Worm (Caenorhabditis elegans) whole organism, L1 larva: ENCODE data around the gene K06B4.4.

ENCODE experiments used
- C04F5.9 ChIP-seq: sonication (generic microtip); optimal IDR thresholded peaks from 2 replicates; lab custom pipeline; 2016; ENCODE audit warnings: missing genetic modification characterization, missing compliant biosample characterization
- F16B12.6 ChIP-seq: fragments of 150-350 bp; optimal IDR thresholded peaks from 2 replicates; lab custom pipeline; 2014; ENCODE audit warnings: missing biosample characterization, missing genetic modification characterization
- Y116A8C.19 ChIP-seq: sonication (generic microtip); optimal IDR thresholded peaks from 2 replicates; lab custom pipeline; 2016; ENCODE audit warnings: missing compliant biosample characterization, missing genetic modification characterization, borderline replicate concordance
- aha-1 ChIP-seq: fragments of 150-350 bp; optimal IDR thresholded peaks from 2 replicates; lab custom pipeline; 2014; ENCODE audit warnings: missing biosample characterization, missing genetic modification characterization
- alr-1 ChIP-seq: fragments of 200-800 bp; sonication (Bioruptor generic); optimal IDR thresholded peaks from 2 replicates; lab custom pipeline; 2018; ENCODE audit warnings: borderline replicate concordance, mild to moderate bottlenecking, missing genetic modification characterization, missing compliant biosample characterization
- ama-1 ChIP-seq: fragments of 150-350 bp; optimal IDR thresholded peaks from 2 replicates; lab custom pipeline; 2014
- blmp-1 ChIP-seq: fragments of 150-350 bp; optimal IDR thresholded peaks from 2 replicates; lab custom pipeline; 2014; ENCODE audit warnings: missing biosample characterization, missing genetic modification characterization
- ceh-63 ChIP-seq: fragments of 200-800 bp; sonication (Bioruptor generic); optimal IDR thresholded peaks from 2 replicates; lab custom pipeline; 2018; ENCODE audit warnings: mild to moderate bottlenecking, missing genetic modification characterization, missing compliant biosample characterization
- ceh-82 ChIP-seq, 3 experiments: fragments of 150-350 bp in 1 of 3; sonication (generic microtip) in 2 of 3; optimal IDR thresholded peaks; 2 replicates each; lab custom pipeline; 2014 to 2017; ENCODE audit warnings: missing biosample characterization in 3 of 3, missing genetic modification characterization in 3 of 3
- ceh-88 ChIP-seq: fragments of 200-800 bp; sonication (Bioruptor generic); IDR thresholded peaks from 2 replicates; pipeline ENCODE4 v1.3.6; 2022; ENCODE audit warnings: missing genetic modification characterization, missing compliant biosample characterization
- efl-3 ChIP-seq: fragments of 200-800 bp; sonication (Bioruptor generic); optimal IDR thresholded peaks from 2 replicates; lab custom pipeline; 2018; ENCODE audit warnings: mild to moderate bottlenecking, missing genetic modification characterization, missing compliant biosample characterization
- egl-13 ChIP-seq: sonication (generic microtip); optimal IDR thresholded peaks from 2 replicates; lab custom pipeline; 2016; ENCODE audit warnings: missing genotype, missing genetic modification reagents, missing genetic modification characterization, missing compliant biosample characterization
- elt-2 ChIP-seq: sonication (generic microtip); optimal IDR thresholded peaks from 2 replicates; lab custom pipeline; 2016; ENCODE audit warnings: missing genetic modification characterization, mild to moderate bottlenecking, inconsistent platforms, missing compliant biosample characterization, missing genetic modification reagents
- ets-5 ChIP-seq: fragments of 200-800 bp; sonication (Bioruptor generic); IDR thresholded peaks from 2 replicates; pipeline ENCODE4 v1.3.6; 2022; ENCODE audit warnings: missing genetic modification characterization, missing compliant biosample characterization
- fkh-4 ChIP-seq: sonication (generic microtip); optimal IDR thresholded peaks from 2 replicates; lab custom pipeline; 2016; ENCODE audit warnings: missing compliant biosample characterization, missing genetic modification characterization, borderline replicate concordance
- fos-1 ChIP-seq: fragments of 150-350 bp; optimal IDR thresholded peaks from 2 replicates; lab custom pipeline; 2014; ENCODE audit warnings: missing biosample characterization, missing genetic modification characterization
- grh-1 ChIP-seq: fragments of 200-800 bp; sonication (Bioruptor generic); IDR thresholded peaks from 2 replicates; pipeline ENCODE4 v1.3.6; 2022; ENCODE audit warnings: missing genetic modification reagents, missing genetic modification characterization, missing compliant biosample characterization
- hlh-17 ChIP-seq: fragments of 200-800 bp; sonication (Bioruptor generic); optimal IDR thresholded peaks from 2 replicates; lab custom pipeline; 2018; ENCODE audit warnings: missing genetic modification characterization, mild to moderate bottlenecking, missing compliant biosample characterization, moderate library complexity, borderline replicate concordance
- hlh-4 ChIP-seq: sonication (generic microtip); optimal IDR thresholded peaks from 2 replicates; lab custom pipeline; 2016; ENCODE audit warnings: mild to moderate bottlenecking, missing genetic modification characterization, missing compliant biosample characterization
- irx-1 ChIP-seq: sonication (generic microtip); optimal IDR thresholded peaks from 2 replicates; lab custom pipeline; 2016; ENCODE audit warnings: missing genetic modification characterization, missing compliant biosample characterization
- jun-1 ChIP-seq: fragments of 150-350 bp; optimal IDR thresholded peaks from 2 replicates; lab custom pipeline; 2014; ENCODE audit warnings: missing biosample characterization, missing genetic modification reagents, missing genetic modification characterization
- lin-13 ChIP-seq: fragments of 150-350 bp; optimal IDR thresholded peaks from 2 replicates; lab custom pipeline; 2014; ENCODE audit warnings: missing biosample characterization, missing genetic modification reagents, missing genetic modification characterization
- lin-15B ChIP-seq: fragments of 150-350 bp; sonication (generic microtip); optimal IDR thresholded peaks from 3 replicates; lab custom pipeline; 2014; ENCODE audit warnings: missing biosample characterization, missing genetic modification characterization
- lin-39 ChIP-seq: fragments of 150-350 bp; optimal IDR thresholded peaks from 2 replicates; lab custom pipeline; 2014; ENCODE audit warnings: missing biosample characterization, missing genetic modification reagents, missing genetic modification characterization
- lir-3 ChIP-seq: sonication (generic microtip); optimal IDR thresholded peaks from 2 replicates; lab custom pipeline; 2016; ENCODE audit warnings: mild to moderate bottlenecking, missing genetic modification characterization, moderate library complexity, missing compliant biosample characterization; ENCODE audit not compliant: poor library complexity
- lsy-2 ChIP-seq, 2 experiments: fragments of 150-350 bp; optimal IDR thresholded peaks; 2 replicates each; lab custom pipeline; 2014; ENCODE audit warnings: missing biosample characterization in 2 of 2, missing genetic modification characterization in 2 of 2
- mab-9 ChIP-seq: fragments of 200-800 bp; sonication (Bioruptor generic); IDR thresholded peaks from 2 replicates; pipeline ENCODE4 v1.3.6; 2022; ENCODE audit warnings: missing genetic modification reagents, missing genetic modification characterization, missing compliant biosample characterization
- mef-2 ChIP-seq: fragments of 150-350 bp; optimal IDR thresholded peaks from 2 replicates; lab custom pipeline; 2014; ENCODE audit warnings: missing biosample characterization, missing genetic modification characterization
- nhr-11 ChIP-seq: fragments of 150-350 bp; optimal IDR thresholded peaks from 2 replicates; lab custom pipeline; 2014; ENCODE audit warnings: missing biosample characterization, missing genetic modification characterization
- nhr-12 ChIP-seq: sonication (generic microtip); optimal IDR thresholded peaks from 2 replicates; lab custom pipeline; 2017; ENCODE audit warnings: missing biosample characterization, missing genetic modification characterization
- nhr-19 ChIP-seq: fragments of 200-800 bp; sonication (Bioruptor generic); conservative IDR thresholded peaks from 2 replicates; pipeline ENCODE4 v1.3.6; 2022; ENCODE audit warnings: missing genetic modification characterization, missing compliant biosample characterization
- nhr-20 ChIP-seq: sonication (generic microtip); optimal IDR thresholded peaks from 2 replicates; lab custom pipeline; 2016; ENCODE audit warnings: mild to moderate bottlenecking, missing genetic modification characterization, missing compliant biosample characterization
- nhr-28 ChIP-seq: fragments of 150-350 bp; optimal IDR thresholded peaks from 2 replicates; lab custom pipeline; 2014; ENCODE audit warnings: missing biosample characterization, missing genetic modification characterization
- nhr-71 ChIP-seq: sonication (generic microtip); optimal IDR thresholded peaks from 2 replicates; lab custom pipeline; 2016; ENCODE audit warnings: mild to moderate bottlenecking, missing genetic modification characterization, moderate library complexity, missing compliant biosample characterization
- nhr-76 ChIP-seq: sonication (generic microtip); optimal IDR thresholded peaks from 2 replicates; lab custom pipeline; 2017; ENCODE audit warnings: missing biosample characterization, missing genetic modification characterization
- nhr-85 ChIP-seq: sonication (generic microtip); peaks from one replicate; lab custom pipeline; 2016; ENCODE audit warnings: missing genetic modification characterization, inconsistent platforms, missing compliant biosample characterization
- pag-3 ChIP-seq: sonication (generic microtip); optimal IDR thresholded peaks from 2 replicates; lab custom pipeline; 2017; ENCODE audit warnings: missing genetic modification characterization, mild to moderate bottlenecking, missing compliant biosample characterization, antibody characterized with exemption, borderline replicate concordance; ENCODE audit not compliant: insufficient read depth
- snu-23 ChIP-seq: sonication (generic microtip); optimal IDR thresholded peaks from 2 replicates; lab custom pipeline; 2016; ENCODE audit warnings: missing genetic modification characterization, missing compliant biosample characterization
- sox-4 ChIP-seq: sonication (generic microtip); optimal IDR thresholded peaks from 2 replicates; lab custom pipeline; 2016; ENCODE audit warnings: missing genetic modification characterization, missing compliant biosample characterization
- tbx-2 ChIP-seq: sonication (generic microtip); optimal IDR thresholded peaks from 2 replicates; lab custom pipeline; 2016; ENCODE audit warnings: missing genetic modification characterization, missing compliant biosample characterization
- tlp-1 ChIP-seq: fragments of 150-350 bp; optimal IDR thresholded peaks from 2 replicates; lab custom pipeline; 2014; ENCODE audit warnings: missing biosample characterization, missing genetic modification characterization
- unc-130 ChIP-seq: fragments of 150-350 bp; optimal IDR thresholded peaks from 2 replicates; lab custom pipeline; 2017; ENCODE audit warnings: missing biosample characterization, missing genetic modification characterization, inconsistent platforms
- unc-98 ChIP-seq: fragments of 200-800 bp; sonication (Bioruptor generic); IDR thresholded peaks from 2 replicates; pipeline ENCODE4 v1.3.6; 2022; ENCODE audit warnings: missing genetic modification characterization, missing compliant biosample characterization
- vab-15 ChIP-seq: sonication (generic microtip); optimal IDR thresholded peaks from 2 replicates; lab custom pipeline; 2017; ENCODE audit warnings: missing genotype, mild to moderate bottlenecking, missing genetic modification characterization, missing compliant biosample characterization
- zag-1 ChIP-seq: fragments of 150-350 bp; optimal IDR thresholded peaks from 2 replicates; lab custom pipeline; 2014; ENCODE audit warnings: missing biosample characterization, missing genetic modification characterization
- zip-4 ChIP-seq: fragments of 200-800 bp; sonication (Bioruptor generic); optimal IDR thresholded peaks from 2 replicates; lab custom pipeline; 2018; ENCODE audit warnings: mild to moderate bottlenecking, missing genetic modification characterization, moderate library complexity, missing compliant biosample characterization
- ztf-11 ChIP-seq, 2 experiments: sonication (generic microtip); optimal IDR thresholded peaks; 2 replicates each; lab custom pipeline; 2016 to 2017; ENCODE audit warnings: missing genetic modification characterization in 2 of 2, missing biosample characterization in 1 of 2, missing compliant biosample characterization in 1 of 2
- ztf-4 ChIP-seq: fragments of 150-350 bp; optimal IDR thresholded peaks from 2 replicates; lab custom pipeline; 2014; ENCODE audit warnings: missing biosample characterization, missing genetic modification characterization

K06B4.4 gene

ce11 chrV:15664053-15664661, 4.8 kb upstream of the K06B4.4 start (continued):
- TF ChIP-seq sox-4 (tag; lab: Kevin White, UChicago) (no peak), nhr-28 (no peak), nhr-19 (GFP tag; lab: Robert Waterston, UW) (no peak), lir-3 (tag; lab: Kevin White, UChicago) (no peak), nhr-20 (tag; lab: Kevin White, UChicago) (peak; percentile 81), nhr-85 (tag; lab: Kevin White, UChicago) (peak; percentile 89), ceh-82 (tag; optimal IDR thresholded peaks at IDR 0.05; lab: Kevin White, UChicago) (peak in 1 of 3 experiments; percentile 24), C04F5.9 (tag; lab: Kevin White, UChicago) (no peak), lsy-2 (tag; optimal IDR thresholded peaks at IDR 0.05; lab: Kevin White, UChicago) (peak; percentile 55 to 71), irx-1 (tag; lab: Kevin White, UChicago) (no peak), egl-13 (no peak), hlh-4 (tag; lab: Kevin White, UChicago) (no peak), jun-1 (tag; lab: Kevin White, UChicago) (no peak), zip-4 (GFP tag; lab: Kevin White, UChicago) (no peak), tlp-1 (tag; lab: Kevin White, UChicago) (no peak), ceh-63 (GFP tag; lab: Kevin White, UChicago) (no peak), nhr-76 (tag; lab: Kevin White, UChicago) (no peak), ztf-11 (tag; optimal IDR thresholded peaks at IDR 0.05; lab: Kevin White, UChicago) (no peak), lin-13 (GFP tag; lab: Kevin White, UChicago) (no peak), hlh-17 (GFP tag; lab: Kevin White, UChicago) (no peak), lin-39 (tag; lab: Kevin White, UChicago) (no peak), fkh-4 (no peak), unc-130 (tag; lab: Kevin White, UChicago) (no peak), vab-15 (tag; lab: Kevin White, UChicago) (no peak), nhr-71 (tag; lab: Kevin White, UChicago) (peak; percentile 67), lin-15B (no peak), alr-1 (tag; lab: Kevin White, UChicago) (no peak), mab-9 (GFP tag; lab: Robert Waterston, UW) (no peak), nhr-11 (tag; lab: Kevin White, UChicago) (no peak), zag-1 (no peak), F16B12.6 (tag; lab: Kevin White, UChicago) (no peak), snu-23 (peak; percentile 62), blmp-1 (tag; lab: Kevin White, UChicago) (peak; percentile 95), unc-98 (GFP tag; lab: Robert Waterston, UW) (no peak), mef-2 (no peak), grh-1 (GFP tag; lab: Robert Waterston, UW) (peak; percentile 72), fos-1 (tag; lab: Kevin White, UChicago) (no peak), Y116A8C.19 (tag; lab: Kevin White, UChicago) (no peak), nhr-12 (tag; lab: Kevin White, UChicago) (no peak), pag-3 (tag; lab: Kevin White, UChicago) (peak; percentile 76), tbx-2 (tag; lab: Kevin White, UChicago) (peak; percentile 20), ceh-88 (GFP tag; lab: Robert Waterston, UW) (no peak), ets-5 (no peak), efl-3 (no peak), elt-2 (tag; lab: Kevin White, UChicago) (peak; percentile 15), aha-1 (tag; lab: Kevin White, UChicago) (no peak), ama-1 (lab: Kevin White, UChicago) (no peak), ztf-4 (no peak)
